Fruit fly (Drosophila melanogaster) whole organism, embryonic: ENCODE data around the gene Reg-2.

Source experiments
- ATbp ChIP-seq: fragments of 200-800 bp; sonication (Bioruptor generic); optimal IDR thresholded peaks from 2 replicates; lab custom pipeline; 2017; ENCODE audit warnings: missing biosample characterization, mild to moderate bottlenecking, missing genetic modification characterization, missing genetic modification reagents
- Bteb2 ChIP-seq: fragments of 200-800 bp; sonication (Bioruptor generic); optimal IDR thresholded peaks from 2 replicates; lab custom pipeline; 2016; ENCODE audit warnings: missing biosample characterization, missing genetic modification characterization
- CG10209 ChIP-seq: fragments of 200-800 bp; sonication (Bioruptor generic); optimal IDR thresholded peaks from 3 replicates; lab custom pipeline; 2017; ENCODE audit warnings: missing biosample characterization, mild to moderate bottlenecking, missing genetic modification characterization, missing genetic modification reagents
- CG10274 ChIP-seq: fragments of 200-800 bp; sonication (Bioruptor generic); optimal IDR thresholded peaks from 3 replicates; lab custom pipeline; 2017; ENCODE audit warnings: missing biosample characterization, mild to moderate bottlenecking, missing genetic modification characterization
- CG10565 ChIP-seq: fragments of 200-800 bp; sonication (Bioruptor generic); optimal IDR thresholded peaks from 3 replicates; lab custom pipeline; 2016; ENCODE audit warnings: missing biosample characterization, mild to moderate bottlenecking, missing genetic modification characterization
- CG12071 ChIP-seq: fragments of 200-800 bp; sonication (Bioruptor generic); optimal IDR thresholded peaks from 3 replicates; lab custom pipeline; 2018; ENCODE audit warnings: missing biosample characterization, mild to moderate bottlenecking, missing genetic modification characterization
- CG12155 ChIP-seq: fragments of 200-800 bp; sonication (Bioruptor generic); optimal IDR thresholded peaks from 3 replicates; lab custom pipeline; 2016; ENCODE audit warnings: missing biosample characterization, missing genetic modification characterization
- CG13296 ChIP-seq: fragments of 200-800 bp; sonication (Bioruptor generic); optimal IDR thresholded peaks from 3 replicates; lab custom pipeline; 2018; ENCODE audit warnings: missing biosample characterization, mild to moderate bottlenecking, missing genetic modification characterization
- CG15514 ChIP-seq: fragments of 200-800 bp; sonication (Bioruptor generic); optimal IDR thresholded peaks from 3 replicates; lab custom pipeline; 2017; ENCODE audit warnings: missing biosample characterization, missing genetic modification characterization, mild to moderate bottlenecking, moderate library complexity, missing genetic modification reagents
- CG1602 ChIP-seq: fragments of 200-800 bp; sonication (Bioruptor generic); optimal IDR thresholded peaks from 3 replicates; lab custom pipeline; 2016; ENCODE audit warnings: missing biosample characterization, missing genetic modification characterization
- CG17361 ChIP-seq: fragments of 200-800 bp; sonication (Bioruptor generic); IDR thresholded peaks from 3 replicates; pipeline ENCODE4 v1.3.6; 2022; ENCODE audit warnings: missing biosample characterization, missing genetic modification characterization
- CG17912 ChIP-seq: fragments of 200-800 bp; sonication (Bioruptor generic); optimal IDR thresholded peaks from 2 replicates; lab custom pipeline; 2018; ENCODE audit warnings: missing biosample characterization, mild to moderate bottlenecking, missing genetic modification characterization
- CG2875 ChIP-seq: fragments of 200-800 bp; sonication (Bioruptor generic); optimal IDR thresholded peaks from 2 replicates; lab custom pipeline; 2017; ENCODE audit warnings: missing biosample characterization, mild to moderate bottlenecking, missing genetic modification characterization, missing genetic modification reagents
- CG3838 ChIP-seq: fragments of 200-800 bp; sonication (Bioruptor generic); optimal IDR thresholded peaks from 3 replicates; lab custom pipeline; 2016; ENCODE audit warnings: missing biosample characterization, missing genetic modification characterization
- CG4328 ChIP-seq: fragments of 200-800 bp; sonication (Bioruptor generic); optimal IDR thresholded peaks from 3 replicates; lab custom pipeline; 2017; ENCODE audit warnings: missing biosample characterization, missing genetic modification reagents, missing genetic modification characterization
- CG7271 ChIP-seq: fragments of 200-800 bp; sonication (Bioruptor generic); optimal IDR thresholded peaks from 2 replicates; lab custom pipeline; 2018; ENCODE audit warnings: missing biosample characterization, mild to moderate bottlenecking, missing genetic modification characterization, moderate library complexity
- CG8765 ChIP-seq: fragments of 200-800 bp; sonication (Bioruptor generic); IDR thresholded peaks from 2 replicates; pipeline ENCODE4 v1.3.6; 2022; ENCODE audit warnings: missing biosample characterization, missing genetic modification characterization
- CG9609 ChIP-seq: fragments of 200-800 bp; sonication (Bioruptor generic); optimal IDR thresholded peaks from 3 replicates; lab custom pipeline; 2016; ENCODE audit warnings: missing biosample characterization, missing genetic modification characterization
- CHES-1-like ChIP-seq: fragments of 200-800 bp; sonication (Bioruptor generic); optimal IDR thresholded peaks from 2 replicates; lab custom pipeline; 2016; ENCODE audit warnings: missing biosample characterization, missing genetic modification characterization
- Deaf1 ChIP-seq: fragments of 200-800 bp; optimal IDR thresholded peaks from 3 replicates; lab custom pipeline; 2019; ENCODE audit warnings: missing biosample characterization, mild to moderate bottlenecking, missing genetic modification characterization, moderate library complexity
- Doc2 ChIP-seq: fragments of 200-800 bp; sonication (Bioruptor generic); IDR thresholded peaks from 2 replicates; pipeline ENCODE4 v1.3.6; 2022; ENCODE audit warnings: missing biosample characterization, missing genetic modification characterization
- Doc3 ChIP-seq: fragments of 200-800 bp; sonication (Bioruptor generic); IDR thresholded peaks from 3 replicates; pipeline ENCODE4 v1.3.6; 2022; ENCODE audit warnings: missing biosample characterization, missing genetic modification characterization; ENCODE audit not compliant: partially characterized antibody
- H2.0 ChIP-seq: fragments of 200-800 bp; sonication (Bioruptor generic); IDR thresholded peaks from 2 replicates; pipeline ENCODE4 v1.3.6; 2022; ENCODE audit warnings: missing biosample characterization, missing genetic modification characterization
- HLH54F ChIP-seq: fragments of 200-800 bp; sonication (Bioruptor generic); optimal IDR thresholded peaks from 3 replicates; lab custom pipeline; 2016; ENCODE audit warnings: missing biosample characterization, missing genetic modification characterization
- HLHmδ ChIP-seq: fragments of 200-800 bp; sonication (Bioruptor generic); optimal IDR thresholded peaks from 2 replicates; lab custom pipeline; 2018; ENCODE audit warnings: missing biosample characterization, mild to moderate bottlenecking, missing genetic modification characterization, moderate library complexity
- Max ChIP-seq: fragments of 200-800 bp; sonication (Bioruptor generic); optimal IDR thresholded peaks from 2 replicates; lab custom pipeline; 2016; ENCODE audit warnings: missing biosample characterization, mild to moderate bottlenecking, missing genetic modification characterization
- Myb ChIP-seq: fragments of 200-800 bp; sonication (Bioruptor generic); optimal IDR thresholded peaks from 2 replicates; lab custom pipeline; 2016; ENCODE audit warnings: missing biosample characterization, missing genetic modification characterization
- NC2α ChIP-seq: fragments of 200-800 bp; sonication (Bioruptor generic); optimal IDR thresholded peaks from 2 replicates; lab custom pipeline; 2016; ENCODE audit warnings: missing biosample characterization, missing genetic modification characterization
- Neu2 ChIP-seq: fragments of 200-800 bp; sonication (Bioruptor generic); optimal IDR thresholded peaks from 3 replicates; lab custom pipeline; 2016; ENCODE audit warnings: missing biosample characterization, missing genetic modification characterization, borderline replicate concordance
- amos ChIP-seq: fragments of 200-800 bp; sonication (Bioruptor generic); IDR thresholded peaks from 2 replicates; pipeline ENCODE4 v1.3.6; 2022; ENCODE audit warnings: missing biosample characterization, missing genetic modification characterization; ENCODE audit not compliant: partially characterized antibody
- aop ChIP-seq: fragments of 200-800 bp; sonication (Bioruptor generic); IDR thresholded peaks from 2 replicates; pipeline ENCODE4 v1.3.6; 2022; ENCODE audit warnings: missing biosample characterization, missing genetic modification characterization
- bsh ChIP-seq, 2 experiments: fragments of 200-800 bp; sonication (Bioruptor generic); optimal IDR thresholded peaks; 2 replicates each; lab custom pipeline; 2017 to 2018; ENCODE audit warnings: mild to moderate bottlenecking in 2 of 2, missing biosample characterization in 2 of 2, missing genetic modification characterization in 2 of 2, moderate library complexity in 1 of 2
- dati ChIP-seq: fragments of 200-800 bp; sonication (Bioruptor generic); IDR thresholded peaks from 2 replicates; pipeline ENCODE4 v1.3.6; 2022; ENCODE audit warnings: missing biosample characterization, missing genetic modification characterization
- dimm ChIP-seq: fragments of 200-800 bp; sonication (Bioruptor generic); IDR thresholded peaks from 2 replicates; pipeline ENCODE4 v1.3.6; 2022; ENCODE audit warnings: missing biosample characterization, missing genetic modification characterization
- fd102C ChIP-seq: fragments of 200-800 bp; sonication (Bioruptor generic); optimal IDR thresholded peaks from 2 replicates; lab custom pipeline; 2018; ENCODE audit warnings: missing biosample characterization, mild to moderate bottlenecking, missing genetic modification characterization, moderate library complexity
- ftz-f1 ChIP-seq: fragments of 200-800 bp; sonication (Bioruptor generic); optimal IDR thresholded peaks from 2 replicates; lab custom pipeline; 2016; ENCODE audit warnings: missing biosample characterization, missing genetic modification characterization
- h ChIP-seq: fragments of >200 bp; optimal IDR thresholded peaks from 2 replicates; lab custom pipeline; 2017
- hbn ChIP-seq: fragments of 200-800 bp; sonication (Bioruptor generic); IDR thresholded peaks from 2 replicates; pipeline ENCODE4 v1.3.6; 2022; ENCODE audit warnings: missing biosample characterization, missing genetic modification characterization; ENCODE audit not compliant: partially characterized antibody
- ind ChIP-seq: fragments of 200-800 bp; sonication (Bioruptor generic); optimal IDR thresholded peaks from 3 replicates; lab custom pipeline; 2016; ENCODE audit warnings: missing biosample characterization, missing genetic modification characterization
- jigr1 ChIP-seq: fragments of 200-800 bp; sonication (Bioruptor generic); IDR thresholded peaks from 3 replicates; pipeline ENCODE4 v1.3.6; 2022; ENCODE audit warnings: missing biosample characterization, missing genetic modification characterization
- mld ChIP-seq: fragments of 200-800 bp; sonication (Bioruptor generic); IDR thresholded peaks from 3 replicates; pipeline ENCODE4 v1.3.6; 2022; ENCODE audit warnings: missing biosample characterization, missing genetic modification characterization; ENCODE audit not compliant: partially characterized antibody
- pnt ChIP-seq: fragments of 200-800 bp; sonication (Bioruptor generic); optimal IDR thresholded peaks from 3 replicates; lab custom pipeline; 2016; ENCODE audit warnings: missing biosample characterization, missing genetic modification characterization
- ranshi ChIP-seq: fragments of 200-800 bp; sonication (Bioruptor generic); IDR thresholded peaks from 2 replicates; pipeline ENCODE4 v1.3.6; 2022; ENCODE audit warnings: missing biosample characterization, missing genetic modification characterization
- sna ChIP-seq: fragments of 200-800 bp; sonication (Bioruptor generic); IDR thresholded peaks from 2 replicates; pipeline ENCODE4 v1.3.6; 2022; ENCODE audit warnings: missing biosample characterization, missing genetic modification characterization; ENCODE audit not compliant: partially characterized antibody
- stc ChIP-seq: fragments of 200-800 bp; sonication (Bioruptor generic); IDR thresholded peaks from 2 replicates; pipeline ENCODE4 v1.3.6; 2022; ENCODE audit warnings: missing biosample characterization, missing genetic modification characterization
- tio ChIP-seq: fragments of 200-800 bp; sonication (Bioruptor generic); optimal IDR thresholded peaks from 2 replicates; lab custom pipeline; 2017; ENCODE audit warnings: missing biosample characterization, missing genetic modification characterization, inconsistent platforms
- ttk ChIP-seq: fragments of 200-800 bp; sonication (Bioruptor generic); IDR thresholded peaks from 2 replicates; pipeline ENCODE4 v2.1.2; 2022; ENCODE audit warnings: missing biosample characterization, missing genetic modification characterization
- tup ChIP-seq: fragments of 200-800 bp; sonication (Bioruptor generic); optimal IDR thresholded peaks from 2 replicates; lab custom pipeline; 2016; ENCODE audit warnings: missing biosample characterization, mild to moderate bottlenecking, missing genetic modification characterization, moderate library complexity

Reg-2 gene

dm6 chr3L:642865-643738, 36.7 kb upstream of the Reg-2 start (continued):
- no peak for TF ChIP-seq CG17361
- TF ChIP-seq h (lab: Kevin White, UChicago) = no peak
- TF ChIP-seq sna (GFP tag; lab: Robert Waterston, UW) = no peak
- no peak for TF ChIP-seq Myb (GFP tag; lab: Kevin White, UChicago)
- no peak for TF ChIP-seq CG12155 (GFP tag; lab: Kevin White, UChicago)
- no peak for TF ChIP-seq CG2875 (GFP tag; lab: Kevin White, UChicago)
- TF ChIP-seq pnt = no peak
- peak; percentile 31 for TF ChIP-seq CG15514
- TF ChIP-seq CG1602 (GFP tag; lab: Kevin White, UChicago) = no peak
- TF ChIP-seq CG8765 (GFP tag; lab: Robert Waterston, UW) = no peak
- TF ChIP-seq amos = no peak
- TF ChIP-seq CG4328 (GFP tag; lab: Kevin White, UChicago) = peak; percentile 40
- no peak for TF ChIP-seq ind (GFP tag; lab: Kevin White, UChicago)
- no peak for TF ChIP-seq mld (GFP tag; lab: Robert Waterston, UW)
- TF ChIP-seq ttk (GFP tag; lab: Robert Waterston, UW) = 0 out of 2 replicates have a peak, but pooled peaks have one; percentile 7
- TF ChIP-seq CG7271 (tag; lab: Kevin White, UChicago) = no peak
- TF ChIP-seq dimm (GFP tag; lab: Robert Waterston, UW) = no peak
- no peak for TF ChIP-seq dati (GFP tag; lab: Robert Waterston, UW)
- no peak for TF ChIP-seq CG17912
- TF ChIP-seq jigr1 = no peak
- no peak for TF ChIP-seq hbn (GFP tag; lab: Robert Waterston, UW)
- TF ChIP-seq HLH54F (GFP tag; lab: Kevin White, UChicago) = no peak
- no peak for TF ChIP-seq CG10565 (GFP tag; lab: Kevin White, UChicago)
- no peak for TF ChIP-seq Doc3 (GFP tag; lab: Robert Waterston, UW)
- no peak for TF ChIP-seq bsh (GFP tag; optimal IDR thresholded peaks at IDR 0.05; lab: Kevin White, UChicago)
- TF ChIP-seq tup = peak; percentile 19
- TF ChIP-seq NC2α (GFP tag; lab: Kevin White, UChicago) = peak; percentile 12
- peak; percentile 66 for TF ChIP-seq CG13296
- no peak for TF ChIP-seq fd102C (GFP tag; lab: Kevin White, UChicago)
- TF ChIP-seq CG10274 (GFP tag; lab: Kevin White, UChicago) = no peak
- TF ChIP-seq aop (GFP tag; lab: Robert Waterston, UW) = 0 out of 2 replicates have a peak, but pooled peaks have one; percentile 13
- no peak for TF ChIP-seq CG3838 (GFP tag; lab: Kevin White, UChicago)
- no peak for TF ChIP-seq Neu2 (GFP tag; lab: Kevin White, UChicago)
- TF ChIP-seq ATbp (GFP tag; lab: Kevin White, UChicago) = peak; percentile 26
- no peak for TF ChIP-seq tio (GFP tag; lab: Kevin White, UChicago)
- TF ChIP-seq CG12071 (GFP tag; lab: Kevin White, UChicago) = peak; percentile 48
- TF ChIP-seq Deaf1 (tag; lab: Kevin White, UChicago) = peak; percentile 85
- peak; percentile 67 for TF ChIP-seq CG10209 (GFP tag; lab: Kevin White, UChicago)
- no peak for TF ChIP-seq H2.0 (GFP tag; lab: Robert Waterston, UW)
- peak; percentile 30 for TF ChIP-seq CHES-1-like (GFP tag; lab: Kevin White, UChicago)
- no peak for TF ChIP-seq Max (GFP tag; lab: Kevin White, UChicago)
- no peak for TF ChIP-seq Doc2 (GFP tag; lab: Robert Waterston, UW)
- no peak for TF ChIP-seq ranshi (GFP tag; lab: Robert Waterston, UW)
- no peak for TF ChIP-seq stc
- peak; percentile 42 for TF ChIP-seq HLHmδ (GFP tag; lab: Kevin White, UChicago)
- TF ChIP-seq CG9609 (GFP tag; lab: Kevin White, UChicago) = no peak
- TF ChIP-seq ftz-f1 (GFP tag; lab: Kevin White, UChicago) = no peak
- no peak for TF ChIP-seq Bteb2 (GFP tag; lab: Kevin White, UChicago)
